Worm (Caenorhabditis elegans) whole organism, L1 larva: Measurements from ENCODE around the gene let-711.

Experiments used
- C16A3.4 ChIP-seq: fragments of 150-350 bp; optimal IDR thresholded peaks from 2 replicates; lab custom pipeline; 2014; ENCODE audit warnings: missing biosample characterization, missing genetic modification characterization
- F16B12.6 ChIP-seq: fragments of 150-350 bp; optimal IDR thresholded peaks from 2 replicates; lab custom pipeline; 2014; ENCODE audit warnings: missing biosample characterization, missing genetic modification characterization
- Y116A8C.19 ChIP-seq: sonication (generic microtip); optimal IDR thresholded peaks from 2 replicates; lab custom pipeline; 2016; ENCODE audit warnings: missing compliant biosample characterization, missing genetic modification characterization, borderline replicate concordance
- alr-1 ChIP-seq: fragments of 200-800 bp; sonication (Bioruptor generic); optimal IDR thresholded peaks from 2 replicates; lab custom pipeline; 2018; ENCODE audit warnings: borderline replicate concordance, mild to moderate bottlenecking, missing genetic modification characterization, missing compliant biosample characterization
- aly-2 ChIP-seq: fragments of 150-350 bp; optimal IDR thresholded peaks from 2 replicates; lab custom pipeline; 2014; ENCODE audit warnings: missing biosample characterization, missing genetic modification characterization
- ama-1 ChIP-seq: fragments of 150-350 bp; optimal IDR thresholded peaks from 2 replicates; lab custom pipeline; 2014
- ceh-63 ChIP-seq: fragments of 200-800 bp; sonication (Bioruptor generic); optimal IDR thresholded peaks from 2 replicates; lab custom pipeline; 2018; ENCODE audit warnings: mild to moderate bottlenecking, missing genetic modification characterization, missing compliant biosample characterization
- ceh-88 ChIP-seq: fragments of 200-800 bp; sonication (Bioruptor generic); IDR thresholded peaks from 2 replicates; pipeline ENCODE4 v1.3.6; 2022; ENCODE audit warnings: missing genetic modification characterization, missing compliant biosample characterization
- ceh-90 ChIP-seq: sonication (generic microtip); optimal IDR thresholded peaks from 2 replicates; lab custom pipeline; 2016; ENCODE audit warnings: missing genetic modification characterization, missing compliant biosample characterization
- dsc-1 ChIP-seq: sonication (generic microtip); optimal IDR thresholded peaks from 2 replicates; lab custom pipeline; 2016; ENCODE audit warnings: mild to moderate bottlenecking, missing genetic modification characterization, missing compliant biosample characterization
- efl-3 ChIP-seq: fragments of 200-800 bp; sonication (Bioruptor generic); optimal IDR thresholded peaks from 2 replicates; lab custom pipeline; 2018; ENCODE audit warnings: mild to moderate bottlenecking, missing genetic modification characterization, missing compliant biosample characterization
- egl-27 ChIP-seq, 2 experiments: fragments of 150-350 bp in 1 of 2; sonication (generic microtip); optimal IDR thresholded peaks; 3 replicates each; lab custom pipeline; 2017 to 2018; ENCODE audit warnings: missing biosample characterization in 2 of 2, missing genetic modification characterization in 2 of 2, missing genetic modification reagents in 2 of 2
- ets-5 ChIP-seq: fragments of 200-800 bp; sonication (Bioruptor generic); IDR thresholded peaks from 2 replicates; pipeline ENCODE4 v1.3.6; 2022; ENCODE audit warnings: missing genetic modification characterization, missing compliant biosample characterization
- fkh-10 ChIP-seq: sonication (generic microtip); optimal IDR thresholded peaks from 2 replicates; lab custom pipeline; 2017; ENCODE audit warnings: missing biosample characterization, missing genetic modification reagents, missing genetic modification characterization
- grh-1 ChIP-seq: fragments of 200-800 bp; sonication (Bioruptor generic); IDR thresholded peaks from 2 replicates; pipeline ENCODE4 v1.3.6; 2022; ENCODE audit warnings: missing genetic modification reagents, missing genetic modification characterization, missing compliant biosample characterization
- hlh-17 ChIP-seq: fragments of 200-800 bp; sonication (Bioruptor generic); optimal IDR thresholded peaks from 2 replicates; lab custom pipeline; 2018; ENCODE audit warnings: missing genetic modification characterization, mild to moderate bottlenecking, missing compliant biosample characterization, moderate library complexity, borderline replicate concordance
- hlh-4 ChIP-seq: sonication (generic microtip); optimal IDR thresholded peaks from 2 replicates; lab custom pipeline; 2016; ENCODE audit warnings: mild to moderate bottlenecking, missing genetic modification characterization, missing compliant biosample characterization
- hpl-2 ChIP-seq: fragments of 150-350 bp; optimal IDR thresholded peaks from 2 replicates; lab custom pipeline; 2014; ENCODE audit warnings: missing biosample characterization, missing genetic modification reagents, missing genetic modification characterization
- jun-1 ChIP-seq: fragments of 150-350 bp; optimal IDR thresholded peaks from 2 replicates; lab custom pipeline; 2014; ENCODE audit warnings: missing biosample characterization, missing genetic modification reagents, missing genetic modification characterization
- lin-13 ChIP-seq: fragments of 150-350 bp; optimal IDR thresholded peaks from 2 replicates; lab custom pipeline; 2014; ENCODE audit warnings: missing biosample characterization, missing genetic modification reagents, missing genetic modification characterization
- lin-14 ChIP-seq: fragments of 200-800 bp; sonication (Bioruptor generic); optimal IDR thresholded peaks from 2 replicates; lab custom pipeline; 2018; ENCODE audit warnings: mild to moderate bottlenecking, missing genetic modification characterization, moderate library complexity, missing compliant biosample characterization
- lin-15B ChIP-seq: fragments of 150-350 bp; sonication (generic microtip); optimal IDR thresholded peaks from 3 replicates; lab custom pipeline; 2014; ENCODE audit warnings: missing biosample characterization, missing genetic modification characterization
- lir-3 ChIP-seq: sonication (generic microtip); optimal IDR thresholded peaks from 2 replicates; lab custom pipeline; 2016; ENCODE audit warnings: mild to moderate bottlenecking, missing genetic modification characterization, moderate library complexity, missing compliant biosample characterization; ENCODE audit not compliant: poor library complexity
- mab-9 ChIP-seq: fragments of 200-800 bp; sonication (Bioruptor generic); IDR thresholded peaks from 2 replicates; pipeline ENCODE4 v1.3.6; 2022; ENCODE audit warnings: missing genetic modification reagents, missing genetic modification characterization, missing compliant biosample characterization
- mdl-1 ChIP-seq, 2 experiments: fragments of 150-350 bp; optimal IDR thresholded peaks; 2 replicates each; lab custom pipeline; 2014 to 2017; ENCODE audit warnings: missing biosample characterization in 2 of 2, missing genetic modification characterization in 2 of 2, inconsistent platforms in 1 of 2
- mef-2 ChIP-seq: fragments of 150-350 bp; optimal IDR thresholded peaks from 2 replicates; lab custom pipeline; 2014; ENCODE audit warnings: missing biosample characterization, missing genetic modification characterization
- mep-1 ChIP-seq: fragments of 150-350 bp; optimal IDR thresholded peaks from 2 replicates; lab custom pipeline; 2014; ENCODE audit warnings: missing biosample characterization, missing genetic modification characterization
- nhr-12 ChIP-seq: sonication (generic microtip); optimal IDR thresholded peaks from 2 replicates; lab custom pipeline; 2017; ENCODE audit warnings: missing biosample characterization, missing genetic modification characterization
- nhr-20 ChIP-seq: sonication (generic microtip); optimal IDR thresholded peaks from 2 replicates; lab custom pipeline; 2016; ENCODE audit warnings: mild to moderate bottlenecking, missing genetic modification characterization, missing compliant biosample characterization
- nhr-237 ChIP-seq: fragments of 150-350 bp; optimal IDR thresholded peaks from 2 replicates; lab custom pipeline; 2014; ENCODE audit warnings: missing biosample characterization, missing genetic modification characterization
- nhr-47 ChIP-seq: sonication (generic microtip); optimal IDR thresholded peaks from 2 replicates; lab custom pipeline; 2016; ENCODE audit warnings: mild to moderate bottlenecking, missing genetic modification characterization, moderate library complexity, missing compliant biosample characterization
- nhr-71 ChIP-seq: sonication (generic microtip); optimal IDR thresholded peaks from 2 replicates; lab custom pipeline; 2016; ENCODE audit warnings: mild to moderate bottlenecking, missing genetic modification characterization, moderate library complexity, missing compliant biosample characterization
- nhr-76 ChIP-seq: sonication (generic microtip); optimal IDR thresholded peaks from 2 replicates; lab custom pipeline; 2017; ENCODE audit warnings: missing biosample characterization, missing genetic modification characterization
- nhr-84 ChIP-seq: sonication (generic microtip); optimal IDR thresholded peaks from 2 replicates; lab custom pipeline; 2017; ENCODE audit warnings: missing biosample characterization, missing genetic modification characterization
- pax-3 ChIP-seq: fragments of 200-800 bp; sonication (Bioruptor generic); optimal IDR thresholded peaks from 2 replicates; lab custom pipeline; 2018; ENCODE audit warnings: mild to moderate bottlenecking, missing genetic modification characterization, moderate library complexity, missing compliant biosample characterization
- pqm-1 ChIP-seq: sonication (generic microtip); optimal IDR thresholded peaks from 3 replicates; lab custom pipeline; 2017; ENCODE audit warnings: missing biosample characterization, missing genetic modification characterization
- rnt-1 ChIP-seq: sonication (generic microtip); optimal IDR thresholded peaks from 2 replicates; lab custom pipeline; 2016; ENCODE audit warnings: mild to moderate bottlenecking, missing genetic modification characterization, moderate library complexity, missing compliant biosample characterization
- skn-1 ChIP-seq: fragments of 150-350 bp; optimal IDR thresholded peaks from 2 replicates; lab custom pipeline; 2014; ENCODE audit warnings: missing biosample characterization, missing genetic modification characterization
- snpc-4 ChIP-seq: fragments of 150-350 bp; optimal IDR thresholded peaks from 2 replicates; lab custom pipeline; 2014; ENCODE audit warnings: missing biosample characterization, missing genetic modification characterization
- sox-4 ChIP-seq: sonication (generic microtip); optimal IDR thresholded peaks from 2 replicates; lab custom pipeline; 2016; ENCODE audit warnings: missing genetic modification characterization, missing compliant biosample characterization
- sup-37 ChIP-seq: fragments of 200-800 bp; sonication (Bioruptor generic); optimal IDR thresholded peaks from 2 replicates; lab custom pipeline; 2018; ENCODE audit warnings: mild to moderate bottlenecking, missing genetic modification characterization, missing compliant biosample characterization
- tbx-2 ChIP-seq: sonication (generic microtip); optimal IDR thresholded peaks from 2 replicates; lab custom pipeline; 2016; ENCODE audit warnings: missing genetic modification characterization, missing compliant biosample characterization
- tlp-1 ChIP-seq: fragments of 150-350 bp; optimal IDR thresholded peaks from 2 replicates; lab custom pipeline; 2014; ENCODE audit warnings: missing biosample characterization, missing genetic modification characterization
- unc-130 ChIP-seq: fragments of 150-350 bp; optimal IDR thresholded peaks from 2 replicates; lab custom pipeline; 2017; ENCODE audit warnings: missing biosample characterization, missing genetic modification characterization, inconsistent platforms
- unc-62 ChIP-seq: fragments of 150-350 bp; optimal IDR thresholded peaks from 2 replicates; lab custom pipeline; 2014; ENCODE audit warnings: missing biosample characterization, missing genetic modification reagents, missing genetic modification characterization
- unc-86 ChIP-seq: sonication (generic microtip); optimal IDR thresholded peaks from 2 replicates; lab custom pipeline; 2016; ENCODE audit warnings: missing genetic modification characterization, missing compliant biosample characterization
- vab-15 ChIP-seq: sonication (generic microtip); optimal IDR thresholded peaks from 2 replicates; lab custom pipeline; 2017; ENCODE audit warnings: missing genotype, mild to moderate bottlenecking, missing genetic modification characterization, missing compliant biosample characterization
- xbp-1 ChIP-seq: sonication (generic microtip); optimal IDR thresholded peaks from 2 replicates; lab custom pipeline; 2016; ENCODE audit warnings: missing genetic modification characterization, missing compliant biosample characterization
- zag-1 ChIP-seq: fragments of 150-350 bp; optimal IDR thresholded peaks from 2 replicates; lab custom pipeline; 2014; ENCODE audit warnings: missing biosample characterization, missing genetic modification characterization
- zip-4 ChIP-seq: fragments of 200-800 bp; sonication (Bioruptor generic); optimal IDR thresholded peaks from 2 replicates; lab custom pipeline; 2018; ENCODE audit warnings: mild to moderate bottlenecking, missing genetic modification characterization, moderate library complexity, missing compliant biosample characterization
- ztf-11 ChIP-seq, 2 experiments: sonication (generic microtip); optimal IDR thresholded peaks; 2 replicates each; lab custom pipeline; 2016 to 2017; ENCODE audit warnings: missing genetic modification characterization in 2 of 2, missing biosample characterization in 1 of 2, missing compliant biosample characterization in 1 of 2
- ztf-4 ChIP-seq: fragments of 150-350 bp; optimal IDR thresholded peaks from 2 replicates; lab custom pipeline; 2014; ENCODE audit warnings: missing biosample characterization, missing genetic modification characterization

let-711 gene

ce11 chrIII:6971662-6972284 is 25.3 kb downstream of the let-711 start, which contains the start of the genes eef-1A.1 and rfc-4 (continued):
- TF ChIP-seq hlh-17 = no peak
- no peak for TF ChIP-seq hlh-4 (tag; lab: Kevin White, UChicago)
- TF ChIP-seq nhr-76 (tag; lab: Kevin White, UChicago) = no peak
- TF ChIP-seq zag-1 (tag; lab: Kevin White, UChicago) = peak; percentile 81
- peak; percentile 59 for TF ChIP-seq ceh-90 (tag; lab: Kevin White, UChicago)
- TF ChIP-seq sup-37 (GFP tag; lab: Kevin White, UChicago) = peak; percentile 54
- TF ChIP-seq snpc-4 (tag; lab: Kevin White, UChicago) = peak; percentile 92
- peak; percentile 98 for TF ChIP-seq nhr-71 (tag; lab: Kevin White, UChicago)
- TF ChIP-seq ztf-11 (tag; optimal IDR thresholded peaks at IDR 0.05; lab: Kevin White, UChicago) = peak in 1 of 2 experiments; percentile 85
- TF ChIP-seq ama-1 (lab: Kevin White, UChicago) = peak; percentile 82
- TF ChIP-seq nhr-237 (tag; lab: Kevin White, UChicago) = peak; percentile 97
- TF ChIP-seq vab-15 = peak; percentile 81
- TF ChIP-seq unc-86 (tag; lab: Kevin White, UChicago) = peak; percentile 93
- peak; percentile 38 for TF ChIP-seq efl-3 (GFP tag; lab: Kevin White, UChicago)
- peak; percentile 99 for TF ChIP-seq C16A3.4 (tag; lab: Kevin White, UChicago)
- peak; percentile 91 for TF ChIP-seq lir-3 (tag; lab: Kevin White, UChicago)
- TF ChIP-seq rnt-1 (tag; lab: Kevin White, UChicago) = peak; percentile 96
- peak; percentile 97 for TF ChIP-seq tbx-2
- TF ChIP-seq hpl-2 (GFP tag; lab: Kevin White, UChicago) = peak; percentile 90
- TF ChIP-seq lin-13 (GFP tag; lab: Kevin White, UChicago) = peak; percentile 97
- TF ChIP-seq sox-4 (tag; lab: Kevin White, UChicago) = peak; percentile 75
- peak; percentile 92 for TF ChIP-seq fkh-10 (GFP tag; lab: Kevin White, UChicago)
- TF ChIP-seq aly-2 (tag; lab: Kevin White, UChicago) = peak; percentile 93
- peak; percentile 93 for TF ChIP-seq ztf-4 (tag; lab: Kevin White, UChicago)
- TF ChIP-seq egl-27 (tag; optimal IDR thresholded peaks at IDR 0.05; lab: Kevin White, UChicago) = peak in 1 of 2 experiments; percentile 5
- peak; percentile 98 for TF ChIP-seq nhr-20 (tag; lab: Kevin White, UChicago)
- TF ChIP-seq unc-130 (tag; lab: Kevin White, UChicago) = peak; percentile 95
- peak; percentile 97 for TF ChIP-seq nhr-47
- no peak for TF ChIP-seq nhr-12
- TF ChIP-seq unc-62 = peak; percentile 53
- TF ChIP-seq mep-1 (tag; lab: Kevin White, UChicago) = peak; percentile 99
- peak; percentile 95 for TF ChIP-seq jun-1 (tag; lab: Kevin White, UChicago)
- TF ChIP-seq tlp-1 (tag; lab: Kevin White, UChicago) = no peak
- peak; percentile 77 for TF ChIP-seq F16B12.6 (tag; lab: Kevin White, UChicago)
- TF ChIP-seq Y116A8C.19 (tag; lab: Kevin White, UChicago) = no peak
- TF ChIP-seq lin-15B = peak; percentile 96
- TF ChIP-seq alr-1 = no peak
- peak; percentile 98 for TF ChIP-seq skn-1 (tag; lab: Kevin White, UChicago)
- TF ChIP-seq dsc-1 (tag; lab: Kevin White, UChicago) = peak; percentile 98
- TF ChIP-seq mef-2 (tag; lab: Kevin White, UChicago) = peak; percentile 64
- TF ChIP-seq mab-9 = peak; percentile 80
- TF ChIP-seq pqm-1 (tag; lab: Kevin White, UChicago) = no peak
- TF ChIP-seq ceh-88 (GFP tag; lab: Robert Waterston, UW) = peak; percentile 92
- peak; percentile 97 for TF ChIP-seq lin-14 (GFP tag; lab: Kevin White, UChicago)
- TF ChIP-seq ceh-63 = peak; percentile 11
- TF ChIP-seq nhr-84 (tag; lab: Kevin White, UChicago) = peak; percentile 57
- peak; percentile 86 for TF ChIP-seq zip-4
- TF ChIP-seq ets-5 (GFP tag; lab: Robert Waterston, UW) = no peak
- peak; percentile 92 for TF ChIP-seq grh-1 (GFP tag; lab: Robert Waterston, UW)
- TF ChIP-seq pax-3 (tag; lab: Kevin White, UChicago) = peak; percentile 94
- peak; percentile 97 for TF ChIP-seq xbp-1 (tag; lab: Kevin White, UChicago)
- peak in 1 of 2 experiments; percentile 97 for TF ChIP-seq mdl-1 (tag; optimal IDR thresholded peaks at IDR 0.05; lab: Kevin White, UChicago)
